Fruit fly (Drosophila melanogaster): ENCODE results near the gene CG42342.

DNA sequence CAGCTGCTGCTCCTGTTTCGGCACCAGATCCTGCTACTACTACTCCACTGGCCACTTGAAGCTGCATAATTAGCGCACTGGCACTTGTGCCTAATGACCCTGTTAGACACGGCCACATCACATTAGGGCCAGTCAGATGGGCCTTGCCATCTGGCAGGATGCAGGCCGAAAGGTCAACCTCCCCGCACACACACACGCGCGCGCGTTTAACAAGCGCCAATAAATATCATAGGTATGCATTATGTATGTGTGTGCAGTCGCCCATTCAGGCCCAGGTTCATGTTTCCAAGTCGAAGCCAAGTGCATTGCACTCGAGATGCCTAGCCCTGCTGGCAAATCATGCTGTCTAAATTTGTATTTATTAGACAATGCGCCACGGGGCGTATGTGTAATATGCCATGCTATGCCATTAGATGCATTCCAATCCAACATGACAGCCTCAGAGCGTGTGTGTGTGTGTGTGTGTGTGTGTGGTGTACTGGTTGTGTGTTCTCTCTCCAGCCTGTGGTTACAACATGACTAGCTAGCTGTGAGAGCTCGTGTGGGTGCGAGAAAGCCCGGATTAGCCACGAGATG lies 36.4 kb downstream of the CG42342 start:
- no peak for TF ChIP-seq Dll (optimal IDR thresholded peaks at IDR 0.05)
- no peak for TF ChIP-seq psq (optimal IDR thresholded peaks at IDR 0.05)
